Fruit fly (Drosophila melanogaster) whole organism, embryonic: ENCODE measurements around the gene CG43338.

Source experiments
- Adf1 ChIP-seq: fragments of 200-800 bp; sonication (Bioruptor generic); IDR thresholded peaks from 2 replicates; pipeline ENCODE4 v1.3.6; 2022; ENCODE audit warnings: missing biosample characterization, missing genetic modification characterization
- Antp ChIP-seq: fragments of 200-800 bp; sonication (Bioruptor generic); optimal IDR thresholded peaks from 3 replicates; lab custom pipeline; 2016; ENCODE audit warnings: missing biosample characterization, missing genetic modification characterization
- Atf-2 ChIP-seq: fragments of 200-800 bp; sonication (Bioruptor generic); optimal IDR thresholded peaks from 2 replicates; lab custom pipeline; 2016; ENCODE audit warnings: missing biosample characterization, missing genetic modification characterization
- Atf6 ChIP-seq: fragments of 200-800 bp; sonication (Bioruptor generic); IDR thresholded peaks from 2 replicates; pipeline ENCODE4 v1.3.6; 2022; ENCODE audit warnings: missing biosample characterization, missing genetic modification characterization
- Awh ChIP-seq: fragments of 200-800 bp; sonication (Bioruptor generic); IDR thresholded peaks from 2 replicates; pipeline ENCODE4, ENCODE4 v1.3.6; 2022; ENCODE audit warnings: missing biosample characterization, missing genetic modification characterization
- C15 ChIP-seq: fragments of 200-800 bp; sonication (Bioruptor generic); IDR thresholded peaks from 3 replicates; pipeline ENCODE4 v1.3.6; 2022; ENCODE audit warnings: missing biosample characterization, missing genetic modification characterization
- CG10267 ChIP-seq: fragments of 200-800 bp; sonication (Bioruptor generic); optimal IDR thresholded peaks from 2 replicates; lab custom pipeline; 2018; ENCODE audit warnings: missing biosample characterization, mild to moderate bottlenecking, missing genetic modification characterization, moderate library complexity
- CG10959 ChIP-seq: fragments of 200-800 bp; sonication (Bioruptor generic); IDR thresholded peaks from 2 replicates; pipeline ENCODE4 v1.3.6; 2022; ENCODE audit warnings: missing biosample characterization, missing genetic modification characterization
- CG12071 ChIP-seq: fragments of 200-800 bp; sonication (Bioruptor generic); optimal IDR thresholded peaks from 3 replicates; lab custom pipeline; 2018; ENCODE audit warnings: missing biosample characterization, mild to moderate bottlenecking, missing genetic modification characterization
- CG12391 ChIP-seq: fragments of 200-800 bp; sonication (Bioruptor generic); optimal IDR thresholded peaks from 3 replicates; lab custom pipeline; 2018; ENCODE audit warnings: missing biosample characterization, mild to moderate bottlenecking, missing genetic modification characterization, moderate library complexity
- CG14860 ChIP-seq: fragments of 200-800 bp; sonication (Bioruptor generic); IDR thresholded peaks from 3 replicates; pipeline ENCODE4 v1.3.6; 2022; ENCODE audit warnings: missing biosample characterization, missing genetic modification characterization; ENCODE audit not compliant: partially characterized antibody
- CG15514 ChIP-seq: fragments of 200-800 bp; sonication (Bioruptor generic); optimal IDR thresholded peaks from 3 replicates; lab custom pipeline; 2017; ENCODE audit warnings: missing biosample characterization, missing genetic modification characterization, mild to moderate bottlenecking, moderate library complexity, missing genetic modification reagents
- CG17359 ChIP-seq: fragments of 200-800 bp; sonication (Bioruptor generic); optimal IDR thresholded peaks from 3 replicates; lab custom pipeline; 2018; ENCODE audit warnings: missing biosample characterization, mild to moderate bottlenecking, missing genetic modification characterization, moderate library complexity
- CG1792 ChIP-seq: fragments of 200-800 bp; sonication (Bioruptor generic); optimal IDR thresholded peaks from 2 replicates; lab custom pipeline; 2016; ENCODE audit warnings: missing biosample characterization, missing genetic modification characterization
- CG2120 ChIP-seq: fragments of 200-800 bp; sonication (Bioruptor generic); optimal IDR thresholded peaks from 3 replicates; lab custom pipeline; 2016; ENCODE audit warnings: missing biosample characterization, missing genetic modification characterization
- CG34422 ChIP-seq: fragments of 200-800 bp; sonication (Bioruptor generic); IDR thresholded peaks from 3 replicates; pipeline ENCODE4 v1.3.6; 2022; ENCODE audit warnings: missing biosample characterization, missing genetic modification characterization
- CG4820 ChIP-seq: fragments of 200-800 bp; sonication (Bioruptor generic); optimal IDR thresholded peaks from 3 replicates; lab custom pipeline; 2016; ENCODE audit warnings: missing biosample characterization, missing genetic modification characterization
- CG6175 ChIP-seq: fragments of 200-800 bp; sonication (Bioruptor generic); IDR thresholded peaks from 3 replicates; pipeline ENCODE4 v1.3.6; 2022; ENCODE audit warnings: missing biosample characterization, missing genetic modification characterization
- CG6854 ChIP-seq: fragments of 200-800 bp; sonication (Bioruptor generic); optimal IDR thresholded peaks from 3 replicates; lab custom pipeline; 2017; ENCODE audit warnings: missing biosample characterization, mild to moderate bottlenecking, missing genetic modification characterization
- CG7786 ChIP-seq: fragments of 200-800 bp; sonication (Bioruptor generic); optimal IDR thresholded peaks from 2 replicates; lab custom pipeline; 2016; ENCODE audit warnings: missing biosample characterization, missing genetic modification characterization
- CG7928 ChIP-seq: fragments of 200-800 bp; sonication (Bioruptor generic); optimal IDR thresholded peaks from 2 replicates; lab custom pipeline; 2017; ENCODE audit warnings: missing biosample characterization, mild to moderate bottlenecking, missing genetic modification characterization
- CG8089 ChIP-seq: fragments of 200-800 bp; sonication (Bioruptor generic); optimal IDR thresholded peaks from 3 replicates; lab custom pipeline; 2016; ENCODE audit warnings: missing biosample characterization, missing genetic modification characterization
- CG8290 ChIP-seq, 3 experiments: fragments of 200-800 bp; sonication (Bioruptor generic); optimal IDR thresholded peaks; 2 replicates each; lab custom pipeline; 2016 to 2019; ENCODE audit warnings: missing biosample characterization in 3 of 3, missing genetic modification characterization in 3 of 3, mild to moderate bottlenecking in 2 of 3, moderate library complexity in 1 of 3
- Dek ChIP-seq: fragments of 200-800 bp; sonication (Bioruptor generic); optimal IDR thresholded peaks from 3 replicates; lab custom pipeline; 2019; ENCODE audit warnings: missing biosample characterization, mild to moderate bottlenecking, missing genetic modification characterization, moderate library complexity
- Dip2 ChIP-seq: fragments of 200-800 bp; sonication (Bioruptor generic); IDR thresholded peaks from 2 replicates; pipeline ENCODE4 v1.3.6; 2022; ENCODE audit warnings: missing biosample characterization, missing genetic modification characterization
- Doc3 ChIP-seq: fragments of 200-800 bp; sonication (Bioruptor generic); IDR thresholded peaks from 3 replicates; pipeline ENCODE4 v1.3.6; 2022; ENCODE audit warnings: missing biosample characterization, missing genetic modification characterization; ENCODE audit not compliant: partially characterized antibody
- HLH3B ChIP-seq: fragments of 200-800 bp; sonication (Bioruptor generic); IDR thresholded peaks from 2 replicates; pipeline ENCODE4 v1.3.6; 2022; ENCODE audit warnings: missing biosample characterization, missing genetic modification characterization
- HmgZ ChIP-seq: fragments of 200-800 bp; sonication (Bioruptor generic); optimal IDR thresholded peaks from 2 replicates; lab custom pipeline; 2018; ENCODE audit warnings: missing biosample characterization, mild to moderate bottlenecking, missing genetic modification characterization
- Max ChIP-seq: fragments of 200-800 bp; sonication (Bioruptor generic); optimal IDR thresholded peaks from 2 replicates; lab custom pipeline; 2016; ENCODE audit warnings: missing biosample characterization, mild to moderate bottlenecking, missing genetic modification characterization
- Meics ChIP-seq: fragments of 200-800 bp; sonication (Bioruptor generic); optimal IDR thresholded peaks from 2 replicates; lab custom pipeline; 2017; ENCODE audit warnings: missing biosample characterization, mild to moderate bottlenecking, missing genetic modification characterization
- Tbp ChIP-seq: fragments of >200 bp; optimal IDR thresholded peaks from 2 replicates; lab custom pipeline; 2018; ENCODE audit warnings: missing biosample characterization, missing genetic modification characterization
- Usf ChIP-seq: fragments of 200-800 bp; sonication (Bioruptor generic); optimal IDR thresholded peaks from 2 replicates; lab custom pipeline; 2017; ENCODE audit warnings: missing genotype, missing biosample characterization, missing genetic modification characterization
- Xbp1 ChIP-seq: fragments of 200-800 bp; sonication (Bioruptor generic); optimal IDR thresholded peaks from 3 replicates; lab custom pipeline; 2016; ENCODE audit warnings: missing biosample characterization, mild to moderate bottlenecking, missing genetic modification characterization
- abd-A ChIP-seq: fragments of 200-800 bp; sonication (Bioruptor generic); optimal IDR thresholded peaks from 3 replicates; lab custom pipeline; 2019; ENCODE audit warnings: missing biosample characterization, mild to moderate bottlenecking, missing genetic modification characterization, moderate library complexity
- ato ChIP-seq: fragments of 200-800 bp; sonication (Bioruptor generic); IDR thresholded peaks from 2 replicates; pipeline ENCODE4 v1.3.6; 2022; ENCODE audit warnings: missing biosample characterization, missing genetic modification characterization; ENCODE audit not compliant: partially characterized antibody
- bowl ChIP-seq: fragments of 200-800 bp; sonication (Bioruptor generic); IDR thresholded peaks from 2 replicates; pipeline ENCODE4 v1.3.6; 2022; ENCODE audit warnings: missing biosample characterization, missing genetic modification characterization
- crc ChIP-seq: fragments of 200-800 bp; sonication (Bioruptor generic); optimal IDR thresholded peaks from 2 replicates; lab custom pipeline; 2016; ENCODE audit warnings: missing biosample characterization, missing genetic modification characterization
- disco-r ChIP-seq: fragments of 200-800 bp; sonication (Bioruptor generic); optimal IDR thresholded peaks from 2 replicates; lab custom pipeline; 2016; ENCODE audit warnings: missing biosample characterization, missing genetic modification characterization
- eve ChIP-seq, 2 experiments: fragments of >200 bp; optimal IDR thresholded peaks; 2 replicates each; lab custom pipeline; 2017; ENCODE audit warnings: missing biosample characterization in 2 of 2, missing genetic modification characterization in 2 of 2
- fru ChIP-seq: fragments of >200 bp; optimal IDR thresholded peaks from 2 replicates; lab custom pipeline; 2017
- gem ChIP-seq: fragments of 200-800 bp; sonication (Bioruptor generic); optimal IDR thresholded peaks from 2 replicates; lab custom pipeline; 2019; ENCODE audit warnings: missing biosample characterization, mild to moderate bottlenecking, missing genetic modification characterization, moderate library complexity
- grau ChIP-seq: fragments of 200-800 bp; optimal IDR thresholded peaks from 3 replicates; lab custom pipeline; 2019; ENCODE audit warnings: missing biosample characterization, mild to moderate bottlenecking, missing genetic modification characterization, moderate library complexity
- gsb ChIP-seq: fragments of 200-800 bp; sonication (Bioruptor generic); IDR thresholded peaks from 2 replicates; pipeline ENCODE4 v1.3.6; 2022; ENCODE audit warnings: missing biosample characterization, missing genetic modification characterization
- ken ChIP-seq: fragments of 200-800 bp; sonication (Bioruptor generic); IDR thresholded peaks from 3 replicates; pipeline ENCODE4 v1.3.6; 2022; ENCODE audit warnings: missing biosample characterization, missing genetic modification characterization
- nom ChIP-seq: fragments of 200-800 bp; sonication (Bioruptor generic); optimal IDR thresholded peaks from 2 replicates; lab custom pipeline; 2017; ENCODE audit warnings: missing biosample characterization, missing genetic modification characterization, mild to moderate bottlenecking, moderate library complexity, missing genetic modification reagents
- trh ChIP-seq: fragments of 200-800 bp; sonication (Bioruptor generic); optimal IDR thresholded peaks from 2 replicates; lab custom pipeline; 2016; ENCODE audit warnings: missing biosample characterization, missing genetic modification characterization
- twi ChIP-seq: fragments of 200-800 bp; optimal IDR thresholded peaks from 2 replicates; lab custom pipeline; 2019; ENCODE audit warnings: missing biosample characterization, mild to moderate bottlenecking, missing genetic modification characterization, moderate library complexity
- tx ChIP-seq: fragments of 200-800 bp; sonication (Bioruptor generic); optimal IDR thresholded peaks from 2 replicates; lab custom pipeline; 2016; ENCODE audit warnings: missing biosample characterization, missing genetic modification characterization
- wdn ChIP-seq: fragments of 200-800 bp; sonication (Bioruptor generic); IDR thresholded peaks from 2 replicates; pipeline ENCODE4 v1.3.6; 2022; ENCODE audit warnings: missing biosample characterization, missing genetic modification characterization

The CG43338 gene

DNA sequence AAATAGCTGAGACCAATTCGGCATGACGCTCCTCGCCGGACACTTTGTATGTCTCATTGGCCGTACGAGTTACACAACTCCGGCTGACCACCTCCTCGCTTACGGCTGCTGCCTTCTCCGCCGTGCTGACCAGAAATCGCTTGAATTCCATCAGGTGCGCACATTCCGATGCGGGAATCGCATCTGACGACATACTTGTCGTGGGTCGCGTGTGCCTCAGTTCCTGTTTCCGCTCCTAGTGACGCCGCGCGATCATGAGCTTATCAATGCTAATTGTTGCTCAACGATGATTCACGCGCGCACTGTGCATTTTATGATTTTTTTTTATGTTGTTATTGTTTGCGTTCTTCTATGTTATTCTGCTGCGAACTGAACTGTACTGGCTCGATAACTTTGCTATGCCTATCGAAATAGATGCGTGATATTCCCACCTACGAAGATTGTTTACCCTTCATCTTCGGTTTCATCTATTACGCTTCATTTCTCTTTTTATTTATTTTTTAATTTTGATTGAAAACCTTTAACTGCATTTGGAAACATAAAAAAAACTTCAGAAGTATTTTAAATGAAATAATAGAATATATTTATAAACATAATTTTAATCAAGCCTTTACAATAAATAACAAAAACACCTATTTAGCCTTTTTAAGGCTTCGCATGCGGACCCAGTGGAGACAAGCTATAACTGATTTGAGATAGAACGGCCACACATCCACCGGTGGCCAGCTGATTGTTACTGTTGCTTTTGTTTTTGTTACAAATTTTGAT lies 31.9 kb upstream of the CG43338 start, which contains the start of the genes CG10376 and CG10343 (continued):
- TF ChIP-seq eve (GFP tag; optimal IDR thresholded peaks at IDR 0.05; lab: Kevin White, UChicago) (no peak), Adf1 (peak; percentile 66), CG7928 (GFP tag; lab: Kevin White, UChicago) (peak; percentile 50), gsb (GFP tag; lab: Robert Waterston, UW) (peak; percentile 44; the same call in 1 of the 2 replicates), abd-A (no peak), Max (GFP tag; lab: Kevin White, UChicago) (peak; percentile 77), CG4820 (GFP tag; lab: Kevin White, UChicago) (peak; percentile 81), CG1792 (GFP tag; lab: Kevin White, UChicago) (peak; percentile 33), disco-r (no peak), Awh (GFP tag; lab: Robert Waterston, UW) (0 out of 2 replicates have a peak, but pooled peaks have one; percentile 22), twi (peak; percentile 90), Xbp1 (GFP tag; lab: Kevin White, UChicago) (peak; percentile 93), CG12071 (no peak), Tbp (no peak), Atf-2 (GFP tag; lab: Kevin White, UChicago) (peak; percentile 34), trh (peak; percentile 80), fru (lab: Kevin White, UChicago) (no peak), Atf6 (peak; percentile 80), Doc3 (no peak), CG14860 (GFP tag; lab: Robert Waterston, UW) (peak; percentile 58; the same call in 2 of the 3 replicates), Antp (GFP tag; lab: Kevin White, UChicago) (peak; percentile 52), CG12391 (tag; lab: Kevin White, UChicago) (peak; percentile 96), Usf (GFP tag; lab: Kevin White, UChicago) (peak; percentile 90), CG7786 (GFP tag; lab: Kevin White, UChicago) (peak; percentile 29), nom (GFP tag; lab: Kevin White, UChicago) (peak; percentile 58), wdn (GFP tag; lab: Robert Waterston, UW) (peak; percentile 76), CG10267 (tag; lab: Kevin White, UChicago) (peak; percentile 85), CG8089 (GFP tag; lab: Kevin White, UChicago) (no peak), CG17359 (peak; percentile 83), crc (GFP tag; lab: Kevin White, UChicago) (no peak), grau (tag; lab: Kevin White, UChicago) (peak; percentile 93), CG34422 (peak; percentile 78; the same call in 2 of the 3 replicates), Meics (GFP tag; lab: Kevin White, UChicago) (peak; percentile 86), tx (peak; percentile 27), CG6854 (no peak), HmgZ (tag; lab: Kevin White, UChicago) (peak; percentile 81), CG6175 (GFP tag; lab: Robert Waterston, UW) (peak; percentile 33; the same call in 1 of the 3 replicates), CG15514 (peak; percentile 98), CG8290 (GFP tag; optimal IDR thresholded peaks at IDR 0.05; lab: Kevin White, UChicago) (peak; percentile 69), CG8290 (tag; optimal IDR thresholded peaks at IDR 0.05; lab: Kevin White, UChicago) (peak in 1 of 2 experiments; percentile 45), Dip2 (GFP tag; lab: Robert Waterston, UW) (0 out of 2 replicates have a peak, but pooled peaks have one; percentile 28), ken (GFP tag; lab: Robert Waterston, UW) (peak; percentile 69; the same call in 2 of the 3 replicates), gem (tag; lab: Kevin White, UChicago) (peak; percentile 97), ato (GFP tag; lab: Robert Waterston, UW) (peak; percentile 58), C15 (GFP tag; lab: Robert Waterston, UW) (no peak; the same call in 2 of the 3 replicates), Dek (peak; percentile 92), bowl (GFP tag; lab: Robert Waterston, UW) (peak; percentile 59; the same call in 1 of the 2 replicates), HLH3B (GFP tag; lab: Robert Waterston, UW) (peak; percentile 77), CG10959 (GFP tag; lab: Robert Waterston, UW) (peak; percentile 48; the same call in 1 of the 2 replicates), CG2120 (GFP tag; lab: Kevin White, UChicago) (peak; percentile 84)
